Worm (Caenorhabditis elegans) whole organism, L4/young adult: Measurements from ENCODE around the gene ZK418.10.

Experiments
- W03F9.2 ChIP-seq: fragments of 150-350 bp; optimal IDR thresholded peaks from 2 replicates; lab custom pipeline; 2014; ENCODE audit warnings: missing biosample characterization, missing genetic modification characterization
- dao-5 ChIP-seq: sonication (generic microtip); optimal IDR thresholded peaks from 2 replicates; lab custom pipeline; 2016; ENCODE audit warnings: missing genotype, missing genetic modification characterization, moderate library complexity, missing compliant biosample characterization
- him-1 ChIP-seq: sonication (generic microtip); optimal IDR thresholded peaks from 2 replicates; lab custom pipeline; 2016; ENCODE audit warnings: missing genotype, missing genetic modification reagents, missing genetic modification characterization, missing compliant biosample characterization

ce11 chrIII:7068520-7069113 is 21.9 kb downstream of the ZK418.10 start, which contains the start of the genes ubc-18 and R01H2.8:
- no peak for TF ChIP-seq dao-5 (tag; lab: Kevin White, UChicago)
- TF ChIP-seq W03F9.2 (tag; lab: Kevin White, UChicago) = peak; percentile 34
- TF ChIP-seq him-1 (tag; lab: Kevin White, UChicago) = no peak
